Worm (Caenorhabditis elegans): Measurements from ENCODE around the gene cpg-24.

cpg-24 gene

DNA sequence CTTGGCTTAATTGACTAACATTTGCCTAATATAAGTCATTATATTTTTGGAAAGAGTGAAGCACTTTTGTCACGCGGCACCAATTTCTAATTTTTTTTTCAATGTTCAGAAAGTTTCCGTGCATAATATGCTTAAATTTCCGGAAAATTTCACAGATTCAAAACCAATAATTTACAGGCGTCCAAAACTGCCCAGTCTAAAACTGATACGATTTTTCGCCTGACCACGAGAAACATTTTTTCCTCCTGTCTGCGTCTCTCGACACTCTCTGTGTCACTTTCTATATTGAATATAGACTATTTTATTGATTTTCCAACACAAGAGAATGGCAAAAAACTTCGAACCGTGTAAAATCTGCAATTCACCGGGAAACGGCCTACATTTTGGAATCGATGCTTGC is 18.2 kb upstream of the cpg-24 start, which contains the start of gene nhr-122:
Gene nhr-122 (plus strand): TSS at position 301 of the 400 bp plus-strand sequence.
- TF ChIP-seq sem-2 (GFP tag; optimal IDR thresholded peaks at IDR 0.05) (no peak), lsy-2 (tag; optimal IDR thresholded peaks at IDR 0.05) (no peak), ces-1 (GFP tag; optimal IDR thresholded peaks at IDR 0.05) (no peak), drap-1 (GFP tag; optimal IDR thresholded peaks at IDR 0.05) (no peak), ztf-11 (tag; optimal IDR thresholded peaks at IDR 0.05) (no peak), zip-8 (tag; optimal IDR thresholded peaks at IDR 0.05) (no peak), nhr-2 (tag; optimal IDR thresholded peaks at IDR 0.05) (no peak), sptf-1 (tag; optimal IDR thresholded peaks at IDR 0.05) (no peak), bed-3 (GFP tag; optimal IDR thresholded peaks at IDR 0.05) (no peak), M03D4.4 (tag; optimal IDR thresholded peaks at IDR 0.05) (no peak), pha-4 (tag; optimal IDR thresholded peaks at IDR 0.05) (no peak), ceh-83 (GFP tag; optimal IDR thresholded peaks at IDR 0.05) (no peak), nhr-28 (tag; optimal IDR thresholded peaks at IDR 0.05) (no peak), hlh-1 (tag; optimal IDR thresholded peaks at IDR 0.05) (no peak), cnd-1 (tag; optimal IDR thresholded peaks at IDR 0.05) (no peak), ceh-39 (tag; optimal IDR thresholded peaks at IDR 0.05) (no peak), mls-2 (tag; optimal IDR thresholded peaks at IDR 0.05) (no peak), nhr-12 (tag; optimal IDR thresholded peaks at IDR 0.05) (no peak), ceh-43 (GFP tag; optimal IDR thresholded peaks at IDR 0.05) (no peak)

- no peak for TF ChIP-seq lin-13 (tag; optimal IDR thresholded peaks at IDR 0.05)
- TF ChIP-seq zip-8 (tag; optimal IDR thresholded peaks at IDR 0.05), result no peak
- no peak for TF ChIP-seq M03D4.4 (tag; optimal IDR thresholded peaks at IDR 0.05)
- TF ChIP-seq nhr-28 (tag; optimal IDR thresholded peaks at IDR 0.05), result no peak
- no peak for TF ChIP-seq bed-3 (GFP tag; optimal IDR thresholded peaks at IDR 0.05)
- TF ChIP-seq drap-1 (GFP tag; optimal IDR thresholded peaks at IDR 0.05), result no peak
- TF ChIP-seq ces-1 (GFP tag; optimal IDR thresholded peaks at IDR 0.05), result no peak
- TF ChIP-seq hlh-1 (tag; optimal IDR thresholded peaks at IDR 0.05), result no peak
- TF ChIP-seq elt-1 (tag; optimal IDR thresholded peaks at IDR 0.05; ENCODE audit: borderline replicate concordance, insufficient read depth), result no peak
- TF ChIP-seq mep-1 (tag; optimal IDR thresholded peaks at IDR 0.05), result no peak
These were observed 12.0 kb upstream of the cpg-24 start, which contains the start of gene nhr-92 for ce11 chrIV:1619519-1620311. Gene nhr-92 (plus strand): TSS chrIV:1620094.

DNA sequence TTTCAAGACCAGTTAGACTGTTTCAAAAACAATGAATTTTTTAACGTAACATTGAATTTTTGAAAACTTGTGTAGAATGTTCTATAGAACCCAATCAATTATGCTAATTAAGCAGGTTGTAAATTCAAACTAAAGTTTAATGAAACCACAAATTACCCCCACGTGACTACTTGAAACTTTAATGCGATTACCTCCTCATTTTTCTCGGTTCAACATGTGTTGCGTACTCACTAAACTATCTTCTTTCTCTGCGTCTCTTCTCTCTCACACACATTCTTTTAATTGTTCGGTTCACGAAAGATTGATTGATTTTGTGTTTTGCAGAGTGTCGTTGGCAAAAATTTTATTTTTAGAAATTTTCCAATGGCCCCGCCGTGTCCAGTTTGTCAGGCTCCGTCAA is 8.0 kb upstream of the cpg-24 start, which contains the start of gene nhr-87:
Gene nhr-87 (plus strand): TSS at position 318 of the 400 bp plus-strand sequence.
- peak; percentile 47 for TF ChIP-seq ces-1 (GFP tag; optimal IDR thresholded peaks at IDR 0.05)
- no peak for TF ChIP-seq nhr-12 (tag; optimal IDR thresholded peaks at IDR 0.05)
- TF ChIP-seq hlh-1 (tag; optimal IDR thresholded peaks at IDR 0.05), result peak; percentile 22

DNA sequence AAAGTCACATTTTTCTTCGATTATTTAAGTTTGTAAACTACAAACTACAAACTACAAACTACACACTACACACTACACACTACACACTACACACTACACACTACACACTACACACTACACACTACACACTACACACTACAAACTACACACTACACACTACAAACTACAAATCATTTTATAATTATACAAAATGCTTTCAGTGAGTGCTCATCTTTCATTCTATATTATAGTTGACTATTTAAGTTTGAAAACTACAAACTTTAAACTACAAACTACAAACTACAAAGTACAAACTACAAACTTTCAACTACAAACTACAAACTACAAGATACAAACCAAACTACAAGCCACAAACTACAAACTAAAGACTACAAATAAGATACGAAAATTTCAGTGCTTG is 7.3 kb upstream of the cpg-24 start:
- TF ChIP-seq snpc-4 (tag; optimal IDR thresholded peaks at IDR 0.05), result no peak
- TF ChIP-seq ces-1 (GFP tag; optimal IDR thresholded peaks at IDR 0.05), result no peak

DNA sequence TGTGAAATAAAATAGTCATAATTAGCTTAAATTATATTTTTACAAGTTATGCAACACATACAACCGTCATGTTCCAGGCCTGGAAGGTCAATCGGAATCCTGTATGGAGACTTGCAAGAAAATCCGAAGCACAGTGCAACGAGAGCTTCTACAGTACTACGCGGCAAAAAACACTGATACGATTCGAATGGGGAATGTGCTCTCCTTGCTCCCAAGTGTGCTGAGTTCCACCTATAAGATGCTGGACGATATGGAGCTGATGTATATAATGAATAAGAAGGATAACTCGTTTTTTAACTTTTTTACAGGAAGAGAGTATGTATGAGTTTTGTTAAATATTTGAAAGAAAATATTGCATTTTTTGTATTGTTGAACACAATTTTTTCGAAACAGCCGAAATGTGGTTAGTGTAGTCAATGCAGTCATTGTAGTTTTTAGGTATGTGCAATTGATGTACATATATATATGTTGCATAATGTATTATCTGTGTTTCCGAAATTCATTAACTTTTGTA is 5.4 kb upstream of the cpg-24 start, which contains the start of gene nhr-146:
Gene nhr-146 (plus strand): TSS at position 464 of the 514 bp plus-strand sequence.
- TF ChIP-seq ceh-83 (GFP tag; optimal IDR thresholded peaks at IDR 0.05) (no peak), ces-1 (GFP tag; optimal IDR thresholded peaks at IDR 0.05) (no peak), nhr-2 (tag; optimal IDR thresholded peaks at IDR 0.05) (no peak), flh-1 (GFP tag; optimal IDR thresholded peaks at IDR 0.05) (no peak), blmp-1 (tag; optimal IDR thresholded peaks at IDR 0.05) (no peak), elt-3 (tag; optimal IDR thresholded peaks at IDR 0.05) (no peak), bed-3 (GFP tag; optimal IDR thresholded peaks at IDR 0.05) (no peak), drap-1 (GFP tag; optimal IDR thresholded peaks at IDR 0.05) (no peak), sptf-1 (tag; optimal IDR thresholded peaks at IDR 0.05) (no peak), lsy-2 (tag; optimal IDR thresholded peaks at IDR 0.05) (no peak), lin-32 (GFP tag; optimal IDR thresholded peaks at IDR 0.05) (no peak)

DNA sequence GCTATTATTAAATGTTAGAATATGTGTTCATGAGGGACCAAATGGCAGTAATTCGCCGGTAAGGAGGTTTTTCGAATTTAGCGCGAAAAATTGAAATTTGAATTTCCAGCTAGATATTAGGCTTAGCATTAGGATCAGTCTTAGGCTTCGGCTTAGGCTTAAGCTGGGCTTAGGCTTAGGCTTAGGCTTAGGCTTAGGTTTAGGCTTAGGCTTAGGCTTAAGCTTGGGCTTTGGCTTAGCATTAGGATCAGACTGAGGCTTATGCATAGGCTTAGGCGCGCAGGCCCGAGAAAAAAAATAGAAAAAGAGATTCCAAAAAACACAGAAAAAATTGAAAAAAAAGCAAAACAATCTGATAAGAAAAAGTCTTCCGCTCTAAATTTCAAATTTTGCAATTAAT is 3.5 kb upstream of the cpg-24 start:
- TF ChIP-seq M03D4.4 (tag; optimal IDR thresholded peaks at IDR 0.05), result no peak
- TF ChIP-seq nhr-28 (tag; optimal IDR thresholded peaks at IDR 0.05), result no peak
- no peak for TF ChIP-seq unc-120 (tag; optimal IDR thresholded peaks at IDR 0.05; ENCODE audit: poor library complexity, severe bottlenecking)
- no peak for TF ChIP-seq elt-1 (tag; optimal IDR thresholded peaks at IDR 0.05; ENCODE audit: borderline replicate concordance, insufficient read depth)
- TF ChIP-seq ceh-83 (GFP tag; optimal IDR thresholded peaks at IDR 0.05), result no peak
- no peak for TF ChIP-seq blmp-1 (tag; optimal IDR thresholded peaks at IDR 0.05)
- no peak for TF ChIP-seq nhr-12 (tag; optimal IDR thresholded peaks at IDR 0.05)
- no peak for TF ChIP-seq ceh-39 (tag; optimal IDR thresholded peaks at IDR 0.05)
- TF ChIP-seq sem-2 (GFP tag; optimal IDR thresholded peaks at IDR 0.05), result no peak
- no peak for TF ChIP-seq mls-2 (tag; optimal IDR thresholded peaks at IDR 0.05)
- TF ChIP-seq ces-1 (GFP tag; optimal IDR thresholded peaks at IDR 0.05), result no peak
- no peak for TF ChIP-seq ham-2 (GFP tag; optimal IDR thresholded peaks at IDR 0.05)
- TF ChIP-seq nhr-237 (tag; optimal IDR thresholded peaks at IDR 0.05), result no peak
- TF ChIP-seq tbx-8 (GFP tag; optimal IDR thresholded peaks at IDR 0.05), result no peak
- TF ChIP-seq snpc-4 (tag; optimal IDR thresholded peaks at IDR 0.05), result no peak
- no peak for TF ChIP-seq mep-1 (tag; optimal IDR thresholded peaks at IDR 0.05)
- no peak for TF ChIP-seq nhr-76 (tag; optimal IDR thresholded peaks at IDR 0.05)
